Fruit fly (Drosophila melanogaster) whole organism, pupa: Measurements from ENCODE around the gene CG34250.

Experiments used
- CG10348 ChIP-seq: fragments of 200-800 bp; sonication (Bioruptor generic); IDR thresholded peaks from 2 replicates; pipeline ENCODE4 v1.3.6; 2022; ENCODE audit warnings: missing biosample characterization, missing genetic modification characterization
- CG12605 ChIP-seq: fragments of 200-800 bp; sonication (Bioruptor generic); IDR thresholded peaks from 2 replicates; pipeline ENCODE4 v1.3.6; 2022; ENCODE audit warnings: missing biosample characterization, missing genetic modification characterization
- CG13204 ChIP-seq: fragments of 200-800 bp; sonication (Bioruptor generic); optimal IDR thresholded peaks from 2 replicates; lab custom pipeline; 2018; ENCODE audit warnings: missing biosample characterization, mild to moderate bottlenecking, missing genetic modification characterization, moderate library complexity
- CG14655 ChIP-seq: fragments of 200-800 bp; sonication (Bioruptor generic); optimal IDR thresholded peaks from 3 replicates; lab custom pipeline; 2017; ENCODE audit warnings: mild to moderate bottlenecking, missing biosample characterization, missing genetic modification reagents, missing genetic modification characterization
- CG15710 ChIP-seq: fragments of 200-800 bp; sonication (Bioruptor generic); optimal IDR thresholded peaks from 2 replicates; lab custom pipeline; 2018; ENCODE audit warnings: missing biosample characterization, mild to moderate bottlenecking, missing genetic modification characterization, moderate library complexity
- CG17806 ChIP-seq: fragments of 200-800 bp; sonication (Bioruptor generic); optimal IDR thresholded peaks from 2 replicates; lab custom pipeline; 2018; ENCODE audit warnings: missing biosample characterization, mild to moderate bottlenecking, missing genetic modification characterization, moderate library complexity
- CG32121 ChIP-seq: fragments of 200-800 bp; sonication (Bioruptor generic); IDR thresholded peaks from 2 replicates; pipeline ENCODE4 v1.3.6; 2022; ENCODE audit warnings: missing biosample characterization, missing genetic modification characterization
- CG34367 ChIP-seq: fragments of 200-800 bp; sonication (Bioruptor generic); optimal IDR thresholded peaks from 2 replicates; lab custom pipeline; 2018; ENCODE audit warnings: missing biosample characterization, mild to moderate bottlenecking, missing genetic modification characterization
- CG4496 ChIP-seq: fragments of 200-800 bp; sonication (Bioruptor generic); IDR thresholded peaks from 3 replicates; pipeline ENCODE4 v1.3.6; 2022; ENCODE audit warnings: missing biosample characterization, missing genetic modification characterization
- CG8159 ChIP-seq: fragments of 200-800 bp; sonication (Bioruptor generic); optimal IDR thresholded peaks from 3 replicates; lab custom pipeline; 2018; ENCODE audit warnings: missing biosample characterization, mild to moderate bottlenecking, missing genetic modification characterization, moderate library complexity
- CG8301 ChIP-seq: fragments of 200-800 bp; sonication (Bioruptor generic); optimal IDR thresholded peaks from 2 replicates; lab custom pipeline; 2018; ENCODE audit warnings: missing biosample characterization, mild to moderate bottlenecking, missing genetic modification characterization
- CG9948 ChIP-seq: fragments of 200-800 bp; sonication (Bioruptor generic); optimal IDR thresholded peaks from 2 replicates; lab custom pipeline; 2018; ENCODE audit warnings: missing biosample characterization, mild to moderate bottlenecking, missing genetic modification characterization, moderate library complexity
- D1 ChIP-seq: fragments of 200-800 bp; sonication (Bioruptor generic); optimal IDR thresholded peaks from 2 replicates; lab custom pipeline; 2018; ENCODE audit warnings: missing biosample characterization, mild to moderate bottlenecking, missing genetic modification characterization, moderate library complexity
- EcR ChIP-seq: fragments of 200-800 bp; sonication (Bioruptor generic); optimal IDR thresholded peaks from 3 replicates; lab custom pipeline; 2019; ENCODE audit warnings: missing biosample characterization, missing genetic modification characterization, mild to moderate bottlenecking, moderate library complexity, missing genetic modification reagents
- Ets98B ChIP-seq: fragments of 200-800 bp; sonication (Bioruptor generic); IDR thresholded peaks from 2 replicates; pipeline ENCODE4 v1.3.6; 2022; ENCODE audit warnings: missing biosample characterization, missing genetic modification characterization
- Pif1A ChIP-seq: fragments of 200-800 bp; sonication (Bioruptor generic); optimal IDR thresholded peaks from 3 replicates; lab custom pipeline; 2016; ENCODE audit warnings: missing biosample characterization, missing genetic modification characterization
- Pif1B ChIP-seq: fragments of 200-800 bp; sonication (Bioruptor generic); optimal IDR thresholded peaks from 3 replicates; lab custom pipeline; 2016; ENCODE audit warnings: missing biosample characterization, missing genetic modification characterization
- Snoo ChIP-seq: fragments of 200-800 bp; sonication (Bioruptor generic); optimal IDR thresholded peaks from 3 replicates; lab custom pipeline; 2017; ENCODE audit warnings: missing biosample characterization, mild to moderate bottlenecking, missing genetic modification characterization, inconsistent platforms
- fd96Ca ChIP-seq: fragments of 200-800 bp; sonication (Bioruptor generic); IDR thresholded peaks from 3 replicates; pipeline ENCODE4 v1.3.6; 2022; ENCODE audit warnings: missing biosample characterization, missing genetic modification characterization
- gl ChIP-seq: fragments of 200-800 bp; sonication (Bioruptor generic); optimal IDR thresholded peaks from 2 replicates; lab custom pipeline; 2018; ENCODE audit warnings: missing biosample characterization, mild to moderate bottlenecking, missing genetic modification characterization
- rn ChIP-seq: fragments of 200-800 bp; sonication (Bioruptor generic); IDR thresholded peaks from 2 replicates; pipeline ENCODE4 v1.3.6; 2022; ENCODE audit warnings: missing biosample characterization, missing genetic modification characterization

CG34250 gene

DNA sequence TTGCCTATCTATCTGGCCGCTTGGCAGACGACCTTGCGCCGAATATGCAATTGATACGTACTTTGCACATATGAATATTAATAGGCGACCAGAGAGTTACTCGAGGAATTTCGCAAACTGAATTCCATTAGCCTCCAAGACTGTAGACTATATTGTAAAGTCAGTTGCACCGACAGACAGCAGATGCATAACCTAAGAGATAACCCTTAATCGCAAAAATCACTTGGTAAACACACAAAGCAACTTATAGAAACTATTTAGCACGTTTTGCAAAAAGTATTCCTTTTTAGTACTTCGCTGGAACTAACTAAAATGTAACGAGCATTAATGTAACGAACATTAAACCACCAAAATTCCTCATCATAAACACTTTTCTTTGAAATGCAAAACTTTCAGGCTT is 10.1 kb downstream of the CG34250 start, which contains the start of gene CG6333:
Gene CG6333, minus strand, starts transcription at position 101 of the 400 bp plus-strand sequence.
- TF ChIP-seq CG13204 (GFP tag; lab: Kevin White, UChicago) (no peak), CG8159 (tag; lab: Kevin White, UChicago) (no peak), CG14655 (GFP tag; lab: Kevin White, UChicago) (no peak), fd96Ca (GFP tag; lab: Robert Waterston, UW) (no peak), gl (no peak), Ets98B (GFP tag; lab: Robert Waterston, UW) (no peak), CG9948 (no peak), Snoo (tag; lab: Kevin White, UChicago) (no peak), CG12605 (GFP tag; lab: Robert Waterston, UW) (no peak), Pif1A (GFP tag; lab: Kevin White, UChicago) (no peak), CG32121 (GFP tag; lab: Robert Waterston, UW) (no peak), EcR (no peak), CG8301 (no peak), CG4496 (GFP tag; lab: Robert Waterston, UW) (no peak), Pif1B (GFP tag; lab: Kevin White, UChicago) (no peak), rn (GFP tag; lab: Robert Waterston, UW) (no peak), CG10348 (no peak), CG17806 (tag; lab: Kevin White, UChicago) (no peak), CG34367 (tag; lab: Kevin White, UChicago) (no peak), CG15710 (tag; lab: Kevin White, UChicago) (no peak)
- TF ChIP-seq, all 21 proteins: peak for 0

DNA sequence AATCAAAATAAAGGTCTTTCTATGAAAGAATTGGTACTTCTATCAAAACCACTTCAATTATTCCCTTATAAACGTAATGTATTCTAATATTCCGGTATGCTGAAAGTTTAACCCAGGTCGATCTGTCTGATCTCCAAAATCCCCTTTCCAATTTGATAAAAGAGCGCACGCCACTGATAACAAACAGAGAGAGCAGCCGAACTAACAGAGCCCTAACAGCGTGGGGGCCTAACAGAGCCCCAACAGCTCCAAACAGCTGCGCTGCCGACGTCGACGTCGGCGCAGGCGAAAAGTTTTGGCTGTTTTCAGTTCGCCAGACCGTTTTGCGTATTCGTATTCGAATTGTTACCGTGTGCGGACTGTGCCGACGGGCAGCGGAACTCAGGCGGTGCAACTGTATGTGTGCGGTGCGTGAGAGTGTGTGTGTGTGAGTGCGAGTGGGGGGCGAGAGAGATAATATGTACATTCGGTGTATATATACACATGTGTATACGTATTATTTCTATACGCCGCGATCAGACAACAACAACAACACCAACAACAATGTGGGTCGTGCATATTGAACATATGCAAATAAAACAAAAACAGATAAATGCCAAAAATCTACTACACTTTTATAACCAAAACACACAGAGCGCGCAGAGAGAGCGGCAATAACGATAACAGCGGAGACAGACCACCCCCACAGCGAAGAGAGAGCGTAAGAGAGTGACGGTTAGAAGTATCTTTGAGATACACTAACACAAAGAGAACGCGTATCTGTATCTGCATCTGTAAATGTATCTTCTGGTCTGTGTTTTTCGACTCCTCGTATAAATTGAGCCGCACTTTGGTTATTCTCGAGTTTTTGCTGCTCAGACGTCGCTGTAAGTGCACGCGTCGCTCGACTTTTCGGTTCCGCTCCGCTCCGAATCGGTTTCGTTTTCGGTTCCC is 11.0 kb downstream of the CG34250 start, which contains the start of gene Oatp74D:
Gene Oatp74D, plus strand, starts transcription at position 325 of the 933 bp plus-strand sequence.
- TF ChIP-seq CG14655 (GFP tag; lab: Kevin White, UChicago), result peak; percentile 22
- TF ChIP-seq CG12605 (GFP tag; lab: Robert Waterston, UW), result peak; percentile 77
- TF ChIP-seq CG8159 (tag; lab: Kevin White, UChicago), result peak; percentile 4
- TF ChIP-seq CG4496 (GFP tag; lab: Robert Waterston, UW), result peak; percentile 86
- TF ChIP-seq Snoo (tag; lab: Kevin White, UChicago), result peak; percentile 37
- peak; percentile 49; the same call in 1 of the 2 replicates for TF ChIP-seq CG32121 (GFP tag; lab: Robert Waterston, UW)
- TF ChIP-seq CG10348, result no peak
- peak; percentile 85 for TF ChIP-seq EcR
- TF ChIP-seq D1, result no peak
- peak; percentile 71 for TF ChIP-seq Pif1A (GFP tag; lab: Kevin White, UChicago)
- TF ChIP-seq Ets98B (GFP tag; lab: Robert Waterston, UW), result peak; percentile 77
- peak; percentile 30 for TF ChIP-seq CG17806 (tag; lab: Kevin White, UChicago)
- peak; percentile 34 for TF ChIP-seq CG8301
- no peak for TF ChIP-seq CG34367 (tag; lab: Kevin White, UChicago)
- peak; percentile 86 for TF ChIP-seq CG13204 (GFP tag; lab: Kevin White, UChicago)
- TF ChIP-seq CG9948, result peak; percentile 32

DNA sequence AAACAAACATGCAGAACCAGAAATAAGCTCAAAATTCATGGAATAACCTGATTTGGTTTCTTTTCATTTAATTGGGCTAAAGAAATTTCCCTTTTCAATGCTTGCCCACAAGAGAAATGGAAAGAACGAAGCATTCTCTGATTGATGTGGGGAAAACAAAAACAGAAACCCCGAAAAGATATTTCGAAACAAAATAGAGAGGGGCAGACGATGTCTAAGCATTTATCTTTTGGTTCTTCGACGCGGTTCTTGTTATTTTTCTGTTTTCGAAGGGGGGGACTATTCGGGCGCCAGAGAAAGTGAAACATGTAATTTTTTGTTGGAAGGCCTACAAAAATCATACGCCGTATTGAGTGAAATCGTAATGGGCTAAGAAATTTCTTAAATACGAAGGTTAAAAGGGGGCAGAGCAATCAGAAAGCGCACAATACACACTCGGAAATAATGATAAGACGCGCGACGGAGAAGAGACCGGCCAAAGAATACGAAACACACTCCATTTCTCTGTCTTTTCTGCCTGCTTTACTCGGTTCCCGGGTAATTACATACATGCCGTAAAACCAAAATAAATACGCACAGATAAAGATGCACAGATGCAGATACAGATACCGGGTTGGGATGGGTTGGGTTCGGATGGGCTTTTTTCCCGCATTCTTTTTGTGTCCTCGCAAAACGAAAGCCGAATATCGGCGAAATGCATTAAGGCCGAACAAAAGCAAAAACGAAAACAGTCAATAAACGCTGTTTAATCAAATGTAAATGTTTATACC is 12.8 kb downstream of the CG34250 start:
- peak; percentile 20 for TF ChIP-seq EcR
- no peak for TF ChIP-seq Pif1A (GFP tag; lab: Kevin White, UChicago)

DNA sequence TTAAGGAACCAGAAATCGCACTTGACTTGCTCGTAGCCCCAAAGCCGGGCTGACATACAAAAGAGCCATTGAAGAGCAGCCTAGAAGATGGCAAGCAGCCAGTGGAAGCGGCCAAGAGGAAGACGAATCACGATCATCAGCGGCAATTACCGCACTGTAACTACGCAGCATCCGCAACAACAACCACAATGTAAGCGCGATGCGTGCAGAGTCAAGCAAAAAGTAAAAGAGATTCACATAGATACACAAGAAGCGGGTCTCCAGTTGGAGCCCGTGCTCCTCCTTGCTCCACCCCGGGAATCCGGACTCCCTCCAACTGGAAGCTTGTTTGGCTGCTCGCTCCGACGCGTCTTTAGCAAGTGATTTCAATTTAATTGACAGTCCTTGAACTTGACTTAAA is 15.6 kb downstream of the CG34250 start:
- TF ChIP-seq CG13204 (GFP tag; lab: Kevin White, UChicago) (peak; percentile 74), Pif1A (GFP tag; lab: Kevin White, UChicago) (no peak), CG14655 (GFP tag; lab: Kevin White, UChicago) (no peak), CG4496 (GFP tag; lab: Robert Waterston, UW) (0 out of 3 replicates have a peak, but pooled peaks have one; percentile 10), CG10348 (no peak), CG15710 (tag; lab: Kevin White, UChicago) (no peak), gl (no peak), EcR (peak; percentile 90), CG12605 (GFP tag; lab: Robert Waterston, UW) (no peak), Pif1B (GFP tag; lab: Kevin White, UChicago) (no peak), CG34367 (tag; lab: Kevin White, UChicago) (no peak)

DNA sequence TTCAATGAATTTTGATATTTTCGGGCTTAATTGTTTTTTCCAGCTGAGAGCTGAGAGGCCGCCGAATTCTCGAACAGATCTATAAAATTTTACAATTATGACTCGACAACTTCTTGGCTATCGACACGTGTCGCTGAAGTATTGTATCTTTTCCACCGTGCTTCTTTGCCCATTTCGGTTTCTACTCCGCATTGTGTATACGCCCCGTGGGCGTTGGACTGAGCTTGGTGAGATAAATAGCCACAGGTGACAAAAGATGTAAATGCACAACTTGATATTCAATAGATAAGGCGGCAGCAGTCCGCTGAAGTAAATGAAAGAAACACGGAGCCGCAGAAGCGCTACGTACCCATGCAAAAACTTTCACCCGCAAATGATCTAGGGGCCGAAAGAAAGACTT is 17.2 kb downstream of the CG34250 start:
- TF ChIP-seq CG4496 (GFP tag; lab: Robert Waterston, UW), result 0 out of 3 replicates have a peak, but pooled peaks have one; percentile 9
- no peak for TF ChIP-seq CG34367 (tag; lab: Kevin White, UChicago)
- TF ChIP-seq, all 21 proteins: peak for 1
